Worm (Caenorhabditis elegans): ENCODE data around the gene tatn-1.

The tatn-1 gene

ce11 chrX:14770336-14770735 lies 20.5 kb upstream of the tatn-1 start:
- TF ChIP-seq scrt-1 (GFP tag; IDR thresholded peaks at IDR 0.05) (no peak), sea-1 (GFP tag; conservative IDR thresholded peaks at IDR 0.05) (no peak), tbx-37 (GFP tag; conservative IDR thresholded peaks at IDR 0.05) (no peak), hmbx-1 (tag; optimal IDR thresholded peaks at IDR 0.05) (no peak), ets-7 (tag; optimal IDR thresholded peaks at IDR 0.05) (no peak), tbx-11 (GFP tag; IDR thresholded peaks at IDR 0.05) (no peak), aly-1 (tag; optimal IDR thresholded peaks at IDR 0.05) (no peak), F13C5.2 (tag; optimal IDR thresholded peaks at IDR 0.05) (no peak), B0310.2 (tag; optimal IDR thresholded peaks at IDR 0.05) (no peak), ceh-13 (GFP tag; optimal IDR thresholded peaks at IDR 0.05) (no peak), flt-1 (GFP tag; IDR thresholded peaks at IDR 0.05) (no peak)

- no peak for TF ChIP-seq scrt-1 (GFP tag; IDR thresholded peaks at IDR 0.05)
- TF ChIP-seq B0310.2 (tag; optimal IDR thresholded peaks at IDR 0.05) = no peak
- TF ChIP-seq pes-1 (GFP tag; IDR thresholded peaks at IDR 0.05) = no peak
- no peak for TF ChIP-seq tra-4 (tag; optimal IDR thresholded peaks at IDR 0.05)
- TF ChIP-seq hmg-4 (GFP tag; optimal IDR thresholded peaks at IDR 0.05) = no peak
- TF ChIP-seq tbx-11 (GFP tag; IDR thresholded peaks at IDR 0.05) = no peak
- TF ChIP-seq F13C5.2 (tag; optimal IDR thresholded peaks at IDR 0.05) = no peak
- no peak for TF ChIP-seq hnd-1 (tag; optimal IDR thresholded peaks at IDR 0.05)
- TF ChIP-seq hmbx-1 (tag; optimal IDR thresholded peaks at IDR 0.05) = no peak
- no peak for TF ChIP-seq flt-1 (GFP tag; IDR thresholded peaks at IDR 0.05)
- no peak for TF ChIP-seq ets-7 (tag; optimal IDR thresholded peaks at IDR 0.05)
- no peak for TF ChIP-seq aly-1 (tag; optimal IDR thresholded peaks at IDR 0.05)
- no peak for TF ChIP-seq ceh-13 (GFP tag; optimal IDR thresholded peaks at IDR 0.05)
- no peak for TF ChIP-seq sea-1 (GFP tag; conservative IDR thresholded peaks at IDR 0.05)
- no peak for TF ChIP-seq tbx-37 (GFP tag; conservative IDR thresholded peaks at IDR 0.05)
- TF ChIP-seq ama-1 (optimal IDR thresholded peaks at IDR 0.05) = no peak
- no peak for TF ChIP-seq ceh-36 (tag; optimal IDR thresholded peaks at IDR 0.05)
Observed at ce11 chrX:14771682-14772081, 19.1 kb upstream of the tatn-1 start, which contains the start of gene Y16B4A.2. Y16B4A.2 (minus strand) TSS chrX:14771851.

- TF ChIP-seq hnd-1 (tag; optimal IDR thresholded peaks at IDR 0.05) (no peak), tbx-11 (GFP tag; IDR thresholded peaks at IDR 0.05) (no peak), ets-7 (tag; optimal IDR thresholded peaks at IDR 0.05) (no peak), flt-1 (GFP tag; IDR thresholded peaks at IDR 0.05) (no peak), hmbx-1 (tag; optimal IDR thresholded peaks at IDR 0.05) (no peak), tra-4 (tag; optimal IDR thresholded peaks at IDR 0.05) (no peak), B0310.2 (tag; optimal IDR thresholded peaks at IDR 0.05) (no peak), pes-1 (GFP tag; IDR thresholded peaks at IDR 0.05) (no peak), scrt-1 (GFP tag; IDR thresholded peaks at IDR 0.05) (no peak), sea-1 (GFP tag; conservative IDR thresholded peaks at IDR 0.05) (no peak), ama-1 (optimal IDR thresholded peaks at IDR 0.05) (no peak), aly-1 (tag; optimal IDR thresholded peaks at IDR 0.05) (no peak), tbx-37 (GFP tag; conservative IDR thresholded peaks at IDR 0.05) (no peak), hmg-4 (GFP tag; optimal IDR thresholded peaks at IDR 0.05) (no peak), ceh-36 (tag; optimal IDR thresholded peaks at IDR 0.05) (no peak), ceh-13 (GFP tag; optimal IDR thresholded peaks at IDR 0.05) (no peak), F13C5.2 (tag; optimal IDR thresholded peaks at IDR 0.05) (no peak)
Observed at ce11 chrX:14773238-14773637, 17.6 kb upstream of the tatn-1 start, which contains the start of gene unc-3. unc-3 (plus strand) TSS chrX:14773538.

ce11 chrX:14775222-14775621 lies 15.6 kb upstream of the tatn-1 start:
- TF ChIP-seq sea-1 (GFP tag; conservative IDR thresholded peaks at IDR 0.05) (no peak), ama-1 (optimal IDR thresholded peaks at IDR 0.05) (no peak), tbx-11 (GFP tag; IDR thresholded peaks at IDR 0.05) (no peak), scrt-1 (GFP tag; IDR thresholded peaks at IDR 0.05) (no peak), ets-7 (tag; optimal IDR thresholded peaks at IDR 0.05) (no peak), F13C5.2 (tag; optimal IDR thresholded peaks at IDR 0.05) (no peak), ceh-36 (tag; optimal IDR thresholded peaks at IDR 0.05) (no peak), hnd-1 (tag; optimal IDR thresholded peaks at IDR 0.05) (no peak), ceh-13 (GFP tag; optimal IDR thresholded peaks at IDR 0.05) (no peak), tbx-37 (GFP tag; conservative IDR thresholded peaks at IDR 0.05) (no peak), hmbx-1 (tag; optimal IDR thresholded peaks at IDR 0.05) (no peak), pes-1 (GFP tag; IDR thresholded peaks at IDR 0.05) (no peak)

ce11 chrX:14776312-14776711 lies 14.5 kb upstream of the tatn-1 start:
- TF ChIP-seq hmg-4 (GFP tag; optimal IDR thresholded peaks at IDR 0.05) (peak; percentile 29), ceh-36 (tag; optimal IDR thresholded peaks at IDR 0.05) (no peak)

- no peak for TF ChIP-seq F13C5.2 (tag; optimal IDR thresholded peaks at IDR 0.05)
- TF ChIP-seq ceh-36 (tag; optimal IDR thresholded peaks at IDR 0.05) = no peak
- no peak for TF ChIP-seq B0310.2 (tag; optimal IDR thresholded peaks at IDR 0.05)
- no peak for TF ChIP-seq ets-7 (tag; optimal IDR thresholded peaks at IDR 0.05)
- no peak for TF ChIP-seq tbx-11 (GFP tag; IDR thresholded peaks at IDR 0.05)
- TF ChIP-seq sea-1 (GFP tag; conservative IDR thresholded peaks at IDR 0.05) = no peak
- no peak for TF ChIP-seq ama-1 (optimal IDR thresholded peaks at IDR 0.05)
- no peak for TF ChIP-seq scrt-1 (GFP tag; IDR thresholded peaks at IDR 0.05)
- no peak for TF ChIP-seq flt-1 (GFP tag; IDR thresholded peaks at IDR 0.05)
- no peak for TF ChIP-seq tbx-37 (GFP tag; conservative IDR thresholded peaks at IDR 0.05)
- TF ChIP-seq tra-4 (tag; optimal IDR thresholded peaks at IDR 0.05) = no peak
- no peak for TF ChIP-seq hmbx-1 (tag; optimal IDR thresholded peaks at IDR 0.05)
- TF ChIP-seq hnd-1 (tag; optimal IDR thresholded peaks at IDR 0.05) = no peak
- no peak for TF ChIP-seq ceh-13 (GFP tag; optimal IDR thresholded peaks at IDR 0.05)
- no peak for TF ChIP-seq aly-1 (tag; optimal IDR thresholded peaks at IDR 0.05)
- no peak for TF ChIP-seq pes-1 (GFP tag; IDR thresholded peaks at IDR 0.05)
- no peak for TF ChIP-seq hmg-4 (GFP tag; optimal IDR thresholded peaks at IDR 0.05)
Observed at ce11 chrX:14778112-14778511, 12.7 kb upstream of the tatn-1 start.

- TF ChIP-seq aly-1 (tag; optimal IDR thresholded peaks at IDR 0.05) (no peak), B0310.2 (tag; optimal IDR thresholded peaks at IDR 0.05) (no peak), sea-1 (GFP tag; conservative IDR thresholded peaks at IDR 0.05) (no peak), F13C5.2 (tag; optimal IDR thresholded peaks at IDR 0.05) (no peak), pes-1 (GFP tag; IDR thresholded peaks at IDR 0.05) (no peak), hnd-1 (tag; optimal IDR thresholded peaks at IDR 0.05) (no peak), flt-1 (GFP tag; IDR thresholded peaks at IDR 0.05) (no peak), tra-4 (tag; optimal IDR thresholded peaks at IDR 0.05) (no peak), ceh-13 (GFP tag; optimal IDR thresholded peaks at IDR 0.05) (no peak)
Observed at ce11 chrX:14780176-14780575, 10.6 kb upstream of the tatn-1 start.
